Worm (Caenorhabditis elegans): ENCODE measurements around the gene Y66D12A.3.

DNA sequence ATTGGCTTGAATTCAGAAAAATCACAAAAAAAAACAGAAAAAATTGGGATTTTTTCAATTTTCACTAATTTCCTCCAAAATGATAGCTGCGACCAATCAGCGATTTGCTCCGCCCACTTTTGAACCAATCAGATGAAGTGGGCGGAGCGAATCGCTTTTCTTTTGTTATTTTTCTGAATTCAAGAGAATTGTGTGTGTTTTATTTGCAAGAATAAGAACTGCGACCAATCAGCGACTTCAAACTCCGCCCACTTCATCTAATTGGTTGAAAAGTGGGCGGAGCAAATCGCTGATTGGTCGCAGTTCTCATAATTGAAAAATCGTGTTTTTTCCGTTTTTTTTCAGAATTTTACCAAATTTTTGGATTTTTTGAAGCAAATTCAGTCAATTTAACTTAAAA lies 6.4 kb upstream of the Y66D12A.3 start:
- TF ChIP-seq sptf-1 (tag; optimal IDR thresholded peaks at IDR 0.05) = no peak
- TF ChIP-seq mep-1 (tag; optimal IDR thresholded peaks at IDR 0.05) = no peak
- no peak for TF ChIP-seq lsy-2 (tag; optimal IDR thresholded peaks at IDR 0.05)
- TF ChIP-seq lin-13 (tag; optimal IDR thresholded peaks at IDR 0.05) = no peak

Data from whole organism, mixed stage, embryonic.